Worm (Caenorhabditis elegans): ENCODE measurements around the gene F52H2.3.

- peak; percentile 46 for TF ChIP-seq F13C5.2 (tag; optimal IDR thresholded peaks at IDR 0.05)
- peak; percentile 71 for TF ChIP-seq scrt-1 (GFP tag; IDR thresholded peaks at IDR 0.05)
- peak; percentile 30; the same call in 1 of the 2 replicates for TF ChIP-seq flt-1 (GFP tag; IDR thresholded peaks at IDR 0.05)
- TF ChIP-seq ama-1 (optimal IDR thresholded peaks at IDR 0.05) = no peak
- peak; percentile 64 for TF ChIP-seq ets-7 (tag; optimal IDR thresholded peaks at IDR 0.05)
Measured at ce11 chrX:2553433-2553860, 12.6 kb upstream of the F52H2.3 start.
